ENCODE assay signal across 2 worm cellular contexts in the genomic region with DNA sequence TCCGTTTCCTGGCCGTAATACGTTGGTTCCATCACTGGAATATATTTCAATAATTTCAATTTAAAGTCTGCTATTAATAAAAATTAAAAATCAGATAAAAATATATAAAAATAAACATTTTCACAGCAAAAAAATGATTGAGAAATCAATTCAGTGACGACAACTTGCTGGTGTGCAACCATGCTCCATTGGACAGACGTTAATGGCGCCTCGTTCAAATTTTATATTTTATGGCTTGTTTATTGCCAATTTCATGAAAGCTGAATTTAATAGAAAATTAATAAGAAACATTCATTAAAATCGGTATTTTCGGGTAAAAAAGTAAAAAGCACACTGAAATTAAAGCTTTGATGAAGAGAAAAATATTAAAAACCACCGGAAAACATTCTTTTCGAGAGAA.
A peak's percentile ranks its signal among the peaks of the same experiment; 100 is the strongest.
TF ChIP-seq lines count a peak whose summit lies in the region.

Y53C12A.3 (minus strand) TSS at position 34 of the 400 bp plus-strand sequence.

TF ChIP-seq in whole organism, L1 larva, 84 proteins besides CTCF, POLR2A, EP300 and RAD21 (continued from another document and continues in another):
- TF ChIP-seq mdl-1 (tag; optimal IDR thresholded peaks at IDR 0.05; lab: Kevin White, UChicago) (no peak), ceh-88 (GFP tag; IDR thresholded peaks at IDR 0.05; lab: Robert Waterston, UW) (no peak), lin-14 (GFP tag; optimal IDR thresholded peaks at IDR 0.05; lab: Kevin White, UChicago) (peak; percentile 38), fkh-4 (tag; optimal IDR thresholded peaks at IDR 0.05; lab: Kevin White, UChicago; ENCODE audit: borderline replicate concordance) (no peak), ceh-63 (GFP tag; optimal IDR thresholded peaks at IDR 0.05; lab: Kevin White, UChicago) (no peak), dsc-1 (tag; optimal IDR thresholded peaks at IDR 0.05; lab: Kevin White, UChicago) (no peak), blmp-1 (tag; optimal IDR thresholded peaks at IDR 0.05; lab: Kevin White, UChicago) (peak; percentile 51), nhr-12 (tag; optimal IDR thresholded peaks at IDR 0.05; lab: Kevin White, UChicago) (no peak), fkh-10 (GFP tag; optimal IDR thresholded peaks at IDR 0.05; lab: Kevin White, UChicago) (no peak), grh-1 (GFP tag; IDR thresholded peaks at IDR 0.05; lab: Robert Waterston, UW) (no peak), lsy-2 (tag; optimal IDR thresholded peaks at IDR 0.05; lab: Kevin White, UChicago) (peak; percentile 50 to 81), nhr-76 (tag; optimal IDR thresholded peaks at IDR 0.05; lab: Kevin White, UChicago) (no peak), ceh-82 (tag; optimal IDR thresholded peaks at IDR 0.05; lab: Kevin White, UChicago) (peak in 1 of 3 experiments; percentile 40), ceh-8 (GFP tag; optimal IDR thresholded peaks at IDR 0.05; lab: Kevin White, UChicago) (no peak), lir-3 (tag; optimal IDR thresholded peaks at IDR 0.05; lab: Kevin White, UChicago; ENCODE audit: poor library complexity) (no peak), C04F5.9 (tag; optimal IDR thresholded peaks at IDR 0.05; lab: Kevin White, UChicago) (no peak), jun-1 (tag; optimal IDR thresholded peaks at IDR 0.05; lab: Kevin White, UChicago) (no peak), ztf-11 (tag; optimal IDR thresholded peaks at IDR 0.05; lab: Kevin White, UChicago) (no peak), zag-1 (tag; optimal IDR thresholded peaks at IDR 0.05; lab: Kevin White, UChicago) (no peak), C16A3.4 (tag; optimal IDR thresholded peaks at IDR 0.05; lab: Kevin White, UChicago) (peak; percentile 71), alr-1 (tag; optimal IDR thresholded peaks at IDR 0.05; lab: Kevin White, UChicago; ENCODE audit: borderline replicate concordance) (no peak), egl-13 (tag; optimal IDR thresholded peaks at IDR 0.05; lab: Kevin White, UChicago) (no peak), sup-37 (GFP tag; optimal IDR thresholded peaks at IDR 0.05; lab: Kevin White, UChicago) (no peak), vab-15 (tag; optimal IDR thresholded peaks at IDR 0.05; lab: Kevin White, UChicago) (no peak), nhr-85 (tag; lab: Kevin White, UChicago) (no peak), hlh-17 (GFP tag; optimal IDR thresholded peaks at IDR 0.05; lab: Kevin White, UChicago; ENCODE audit: borderline replicate concordance) (no peak), lin-13 (GFP tag; optimal IDR thresholded peaks at IDR 0.05; lab: Kevin White, UChicago) (no peak), dpl-1 (GFP tag; optimal IDR thresholded peaks at IDR 0.05; lab: Kevin White, UChicago) (peak; percentile 82 to 94 (median 90)), lin-35 (GFP tag; optimal IDR thresholded peaks at IDR 0.05; lab: Kevin White, UChicago) (peak; percentile 91 to 97), snu-23 (GFP tag; optimal IDR thresholded peaks at IDR 0.05; lab: Kevin White, UChicago) (peak; percentile 46), lin-15B (tag; optimal IDR thresholded peaks at IDR 0.05; lab: Kevin White, UChicago) (no peak), mab-9 (GFP tag; IDR thresholded peaks at IDR 0.05; lab: Robert Waterston, UW) (no peak), ets-5 (GFP tag; IDR thresholded peaks at IDR 0.05; lab: Robert Waterston, UW) (no peak), xbp-1 (tag; optimal IDR thresholded peaks at IDR 0.05; lab: Kevin White, UChicago) (peak; percentile 43), snpc-4 (tag; optimal IDR thresholded peaks at IDR 0.05; lab: Kevin White, UChicago) (no peak), rnt-1 (tag; optimal IDR thresholded peaks at IDR 0.05; lab: Kevin White, UChicago) (no peak), nhr-71 (tag; optimal IDR thresholded peaks at IDR 0.05; lab: Kevin White, UChicago) (peak; percentile 44), F16B12.6 (tag; optimal IDR thresholded peaks at IDR 0.05; lab: Kevin White, UChicago) (peak; percentile 35), unc-62 (GFP tag; optimal IDR thresholded peaks at IDR 0.05; lab: Kevin White, UChicago) (no peak), nhr-47 (tag; optimal IDR thresholded peaks at IDR 0.05; lab: Kevin White, UChicago) (peak; percentile 38), pag-3 (tag; optimal IDR thresholded peaks at IDR 0.05; lab: Kevin White, UChicago; ENCODE audit: borderline replicate concordance, insufficient read depth) (no peak), hpl-2 (GFP tag; optimal IDR thresholded peaks at IDR 0.05; lab: Kevin White, UChicago) (no peak), nhr-237 (tag; optimal IDR thresholded peaks at IDR 0.05; lab: Kevin White, UChicago) (no peak), lin-39 (tag; optimal IDR thresholded peaks at IDR 0.05; lab: Kevin White, UChicago) (no peak), ama-1 (optimal IDR thresholded peaks at IDR 0.05; lab: Kevin White, UChicago) (no peak), nhr-90 (tag; optimal IDR thresholded peaks at IDR 0.05; lab: Kevin White, UChicago; ENCODE audit: poor library complexity) (no peak), elt-3 (tag; optimal IDR thresholded peaks at IDR 0.05; lab: Kevin White, UChicago) (no peak), efl-3 (GFP tag; optimal IDR thresholded peaks at IDR 0.05; lab: Kevin White, UChicago) (no peak), pqm-1 (tag; optimal IDR thresholded peaks at IDR 0.05; lab: Kevin White, UChicago) (no peak), aha-1 (tag; optimal IDR thresholded peaks at IDR 0.05; lab: Kevin White, UChicago) (no peak), egl-27 (tag; optimal IDR thresholded peaks at IDR 0.05; lab: Kevin White, UChicago) (no peak), swsn-7 (tag; optimal IDR thresholded peaks at IDR 0.05; lab: Kevin White, UChicago) (no peak), unc-86 (tag; optimal IDR thresholded peaks at IDR 0.05; lab: Kevin White, UChicago) (no peak), sox-4 (tag; optimal IDR thresholded peaks at IDR 0.05; lab: Kevin White, UChicago) (no peak), isw-1 (GFP tag; IDR thresholded peaks at IDR 0.05; lab: Robert Waterston, UW) (no peak), efl-1 (optimal IDR thresholded peaks at IDR 0.05; lab: Kevin White, UChicago) (peak; percentile 85 to 90), efl-1 (GFP tag; optimal IDR thresholded peaks at IDR 0.05 in 1 of 2; lab: Kevin White, UChicago) (peak; percentile 93 to 99), nhr-11 (tag; optimal IDR thresholded peaks at IDR 0.05; lab: Kevin White, UChicago) (no peak), zip-4 (GFP tag; optimal IDR thresholded peaks at IDR 0.05; lab: Kevin White, UChicago) (no peak), tbx-2 (tag; optimal IDR thresholded peaks at IDR 0.05; lab: Kevin White, UChicago) (peak; percentile 17), sptf-1 (tag; optimal IDR thresholded peaks at IDR 0.05; lab: Kevin White, UChicago) (no peak), tlp-1 (tag; optimal IDR thresholded peaks at IDR 0.05; lab: Kevin White, UChicago) (no peak), unc-130 (tag; optimal IDR thresholded peaks at IDR 0.05; lab: Kevin White, UChicago) (peak; percentile 34), ceh-90 (tag; optimal IDR thresholded peaks at IDR 0.05; lab: Kevin White, UChicago) (no peak), C34B4.2 (tag; optimal IDR thresholded peaks at IDR 0.05; lab: Kevin White, UChicago) (no peak), elt-2 (tag; optimal IDR thresholded peaks at IDR 0.05; lab: Kevin White, UChicago) (no peak)

TF ChIP-seq in whole organism, L3 larva, 47 proteins besides CTCF, POLR2A, EP300 and RAD21 (continued from another document):
- TF ChIP-seq mdl-1 (tag; optimal IDR thresholded peaks at IDR 0.05; lab: Kevin White, UChicago): no peak
- TF ChIP-seq ama-1 (optimal IDR thresholded peaks at IDR 0.05; lab: Kevin White, UChicago): no peak
- TF ChIP-seq snpc-4 (tag; optimal IDR thresholded peaks at IDR 0.05; lab: Kevin White, UChicago): no peak
- no peak for TF ChIP-seq fkh-2 (tag; optimal IDR thresholded peaks at IDR 0.05; lab: Kevin White, UChicago)
- no peak for TF ChIP-seq nhr-67 (tag; optimal IDR thresholded peaks at IDR 0.05; lab: Kevin White, UChicago)
- TF ChIP-seq nhr-76 (tag; optimal IDR thresholded peaks at IDR 0.05; lab: Kevin White, UChicago): no peak
- TF ChIP-seq lin-15B (tag; optimal IDR thresholded peaks at IDR 0.05; lab: Kevin White, UChicago): peak; percentile 51
- TF ChIP-seq ceh-28 (tag; optimal IDR thresholded peaks at IDR 0.05; lab: Kevin White, UChicago): no peak
- TF ChIP-seq hmg-11 (tag; optimal IDR thresholded peaks at IDR 0.05; lab: Kevin White, UChicago): peak; percentile 54
- peak; percentile 8 for TF ChIP-seq nhr-23 (tag; optimal IDR thresholded peaks at IDR 0.05; lab: Kevin White, UChicago)
- TF ChIP-seq tbx-2 (tag; optimal IDR thresholded peaks at IDR 0.05; lab: Kevin White, UChicago): no peak
- no peak for TF ChIP-seq pqm-1 (tag; optimal IDR thresholded peaks at IDR 0.05; lab: Kevin White, UChicago)
- no peak for TF ChIP-seq unc-39 (tag; optimal IDR thresholded peaks at IDR 0.05; lab: Kevin White, UChicago)
- TF ChIP-seq elt-2 (tag; optimal IDR thresholded peaks at IDR 0.05; lab: Kevin White, UChicago): no peak
- no peak for TF ChIP-seq ceh-16 (tag; optimal IDR thresholded peaks at IDR 0.05; lab: Kevin White, UChicago)
- TF ChIP-seq nhr-43 (tag; optimal IDR thresholded peaks at IDR 0.05; lab: Kevin White, UChicago; ENCODE audit: poor library complexity, severe bottlenecking): no peak
- no peak for TF ChIP-seq daf-12 (tag; optimal IDR thresholded peaks at IDR 0.05; lab: Kevin White, UChicago)
- TF ChIP-seq ceh-82 (tag; optimal IDR thresholded peaks at IDR 0.05; lab: Kevin White, UChicago): no peak
- no peak for TF ChIP-seq lsy-12 (tag; optimal IDR thresholded peaks at IDR 0.05; lab: Kevin White, UChicago)
- TF ChIP-seq fkh-10 (GFP tag; optimal IDR thresholded peaks at IDR 0.05; lab: Kevin White, UChicago): no peak
- no peak for TF ChIP-seq fos-1 (tag; optimal IDR thresholded peaks at IDR 0.05; lab: Kevin White, UChicago)
- no peak for TF ChIP-seq egl-27 (tag; optimal IDR thresholded peaks at IDR 0.05; lab: Kevin White, UChicago)
- no peak for TF ChIP-seq nhr-77 (tag; optimal IDR thresholded peaks at IDR 0.05; lab: Kevin White, UChicago)
- TF ChIP-seq nhr-11 (tag; optimal IDR thresholded peaks at IDR 0.05; lab: Kevin White, UChicago): no peak
- no peak for TF ChIP-seq skn-1 (tag; optimal IDR thresholded peaks at IDR 0.05; lab: Kevin White, UChicago)
- no peak for TF ChIP-seq sea-2 (GFP tag; optimal IDR thresholded peaks at IDR 0.05; lab: Kevin White, UChicago)
- no peak for TF ChIP-seq nhr-12 (tag; optimal IDR thresholded peaks at IDR 0.05; lab: Kevin White, UChicago)
- TF ChIP-seq ceh-9 (tag; optimal IDR thresholded peaks at IDR 0.05; lab: Kevin White, UChicago): no peak
